Worm (Caenorhabditis elegans) whole organism, late embryonic: ENCODE data around the gene T07F8.1.

Experiments
- C08G9.2 ChIP-seq: sonication (generic microtip); optimal IDR thresholded peaks from 2 replicates; lab custom pipeline; 2016; ENCODE audit warnings: mild to moderate bottlenecking, missing genetic modification characterization, moderate library complexity, missing compliant biosample characterization
- F13H6.1 ChIP-seq: sonication (generic microtip); optimal IDR thresholded peaks from 2 replicates; lab custom pipeline; 2016; ENCODE audit warnings: missing genetic modification characterization, missing compliant biosample characterization
- K09A11.1 ChIP-seq: sonication (generic microtip); optimal IDR thresholded peaks from 2 replicates; lab custom pipeline; 2017; ENCODE audit warnings: antibody characterized with exemption, mild to moderate bottlenecking, missing genetic modification characterization, missing compliant biosample characterization; ENCODE audit not compliant: insufficient read depth
- T23F11.4 ChIP-seq: fragments of 200-800 bp; sonication (Bioruptor generic); optimal IDR thresholded peaks from 2 replicates; lab custom pipeline; 2018; ENCODE audit warnings: mild to moderate bottlenecking, missing genetic modification characterization, missing compliant biosample characterization
- Y22D7AL.16 ChIP-seq: sonication (generic microtip); optimal IDR thresholded peaks from 2 replicates; lab custom pipeline; 2016; ENCODE audit warnings: missing genetic modification characterization, missing compliant biosample characterization
- ahr-1 ChIP-seq: sonication (generic microtip); optimal IDR thresholded peaks from 2 replicates; lab custom pipeline; 2016; ENCODE audit warnings: missing genetic modification characterization, missing compliant biosample characterization
- ama-1 ChIP-seq: fragments of 150-350 bp; optimal IDR thresholded peaks from 2 replicates; lab custom pipeline; 2014
- ceh-14 ChIP-seq: sonication (generic microtip); optimal IDR thresholded peaks from 2 replicates; lab custom pipeline; 2016; ENCODE audit warnings: missing genotype, missing genetic modification characterization, missing compliant biosample characterization
- ceh-18 ChIP-seq: sonication (generic microtip); optimal IDR thresholded peaks from 2 replicates; lab custom pipeline; 2016; ENCODE audit warnings: missing genetic modification characterization, missing compliant biosample characterization
- ceh-19 ChIP-seq: fragments of 200-800 bp; sonication (Bioruptor generic); optimal IDR thresholded peaks from 2 replicates; lab custom pipeline; 2018; ENCODE audit warnings: mild to moderate bottlenecking, missing genetic modification characterization, missing compliant biosample characterization
- ceh-2 ChIP-seq: sonication (generic microtip); optimal IDR thresholded peaks from 2 replicates; lab custom pipeline; 2016; ENCODE audit warnings: missing genotype, missing genetic modification characterization, missing compliant biosample characterization
- ceh-22 ChIP-seq: sonication (generic microtip); optimal IDR thresholded peaks from 2 replicates; lab custom pipeline; 2017; ENCODE audit warnings: missing biosample characterization, missing genetic modification characterization
- ceh-24 ChIP-seq: sonication (generic microtip); optimal IDR thresholded peaks from 2 replicates; lab custom pipeline; 2016; ENCODE audit warnings: mild to moderate bottlenecking, missing genetic modification characterization, missing compliant biosample characterization
- ceh-30 ChIP-seq: fragments of 150-350 bp; optimal IDR thresholded peaks from 2 replicates; lab custom pipeline; 2014; ENCODE audit warnings: missing biosample characterization, missing genetic modification characterization
- ceh-31 ChIP-seq: sonication (generic microtip); optimal IDR thresholded peaks from 2 replicates; lab custom pipeline; 2016; ENCODE audit warnings: missing genetic modification characterization, missing compliant biosample characterization
- ceh-34 ChIP-seq: sonication (generic microtip); optimal IDR thresholded peaks from 2 replicates; lab custom pipeline; 2016; ENCODE audit warnings: mild to moderate bottlenecking, missing genetic modification characterization, missing compliant biosample characterization
- ceh-45 ChIP-seq: fragments of 200-800 bp; sonication (Bioruptor generic); IDR thresholded peaks from 2 replicates; pipeline ENCODE4 v1.3.6; 2022; ENCODE audit warnings: missing genetic modification reagents, missing genetic modification characterization, missing compliant biosample characterization
- ceh-9 ChIP-seq: sonication (generic microtip); optimal IDR thresholded peaks from 2 replicates; lab custom pipeline; 2016; ENCODE audit warnings: mild to moderate bottlenecking, missing genetic modification characterization, inconsistent platforms, missing compliant biosample characterization
- dve-1 ChIP-seq: sonication (generic microtip); optimal IDR thresholded peaks from 2 replicates; lab custom pipeline; 2017; ENCODE audit warnings: antibody characterized with exemption, mild to moderate bottlenecking, missing genetic modification characterization, missing compliant biosample characterization
- elt-2 ChIP-seq: sonication (generic microtip); optimal IDR thresholded peaks from 2 replicates; lab custom pipeline; 2016; ENCODE audit warnings: missing genetic modification reagents, missing genetic modification characterization, missing compliant biosample characterization
- elt-4 ChIP-seq: sonication (generic microtip); optimal IDR thresholded peaks from 2 replicates; lab custom pipeline; 2016; ENCODE audit warnings: missing genetic modification characterization, missing compliant biosample characterization
- ets-4 ChIP-seq: sonication (generic microtip); optimal IDR thresholded peaks from 2 replicates; lab custom pipeline; 2016; ENCODE audit warnings: missing genetic modification characterization, missing compliant biosample characterization
- fax-1 ChIP-seq: sonication (generic microtip); optimal IDR thresholded peaks from 2 replicates; lab custom pipeline; 2016; ENCODE audit warnings: missing genotype, missing genetic modification characterization, missing compliant biosample characterization
- fkh-10 ChIP-seq: fragments of 150-350 bp; optimal IDR thresholded peaks from 2 replicates; lab custom pipeline; 2014; ENCODE audit warnings: missing biosample characterization, missing genetic modification reagents, missing genetic modification characterization
- gmeb-2 ChIP-seq: sonication (generic microtip); optimal IDR thresholded peaks from 2 replicates; lab custom pipeline; 2016; ENCODE audit warnings: missing genetic modification characterization, inconsistent platforms, missing compliant biosample characterization
- hlh-13 ChIP-seq: fragments of 200-800 bp; sonication (Bioruptor generic); optimal IDR thresholded peaks from 2 replicates; lab custom pipeline; 2018; ENCODE audit warnings: mild to moderate bottlenecking, missing genetic modification characterization, missing compliant biosample characterization
- hlh-30 ChIP-seq: sonication (generic microtip); optimal IDR thresholded peaks from 2 replicates; lab custom pipeline; 2017; ENCODE audit warnings: antibody characterized with exemption, missing genetic modification characterization, missing compliant biosample characterization; ENCODE audit not compliant: insufficient read depth
- hlh-6 ChIP-seq: sonication (generic microtip); optimal IDR thresholded peaks from 2 replicates; lab custom pipeline; 2016; ENCODE audit warnings: missing genotype, missing genetic modification characterization, missing compliant biosample characterization
- hlh-8 ChIP-seq: sonication (generic microtip); optimal IDR thresholded peaks from 2 replicates; lab custom pipeline; 2016; ENCODE audit warnings: missing genotype, missing genetic modification characterization, missing compliant biosample characterization
- madf-2 ChIP-seq: sonication (generic microtip); optimal IDR thresholded peaks from 2 replicates; lab custom pipeline; 2017; ENCODE audit warnings: missing genetic modification characterization, missing compliant biosample characterization
- nfya-1 ChIP-seq: sonication (generic microtip); optimal IDR thresholded peaks from 2 replicates; lab custom pipeline; 2017; ENCODE audit warnings: missing genetic modification characterization, mild to moderate bottlenecking, missing compliant biosample characterization, antibody characterized with exemption, moderate library complexity
- nhr-11 ChIP-seq: fragments of 150-350 bp; optimal IDR thresholded peaks from 2 replicates; lab custom pipeline; 2014; ENCODE audit warnings: missing biosample characterization, missing genetic modification characterization
- npax-4 ChIP-seq: sonication (generic microtip); optimal IDR thresholded peaks from 2 replicates; lab custom pipeline; 2016; ENCODE audit warnings: missing genetic modification characterization, missing compliant biosample characterization
- pag-3 ChIP-seq: sonication (generic microtip); optimal IDR thresholded peaks from 2 replicates; lab custom pipeline; 2016; ENCODE audit warnings: missing compliant biosample characterization, missing genetic modification characterization, borderline replicate concordance
- pat-9 ChIP-seq: fragments of 200-800 bp; sonication (Bioruptor generic); optimal IDR thresholded peaks from 2 replicates; lab custom pipeline; 2018; ENCODE audit warnings: mild to moderate bottlenecking, missing genetic modification characterization, moderate library complexity, missing compliant biosample characterization
- pax-1 ChIP-seq: fragments of 150-350 bp; optimal IDR thresholded peaks from 2 replicates; lab custom pipeline; 2014; ENCODE audit warnings: missing biosample characterization, missing genetic modification characterization
- pros-1 ChIP-seq: fragments of 150-350 bp; optimal IDR thresholded peaks from 2 replicates; lab custom pipeline; 2014; ENCODE audit warnings: missing biosample characterization, missing genetic modification reagents, missing genetic modification characterization
- ref-2 ChIP-seq: sonication (generic microtip); optimal IDR thresholded peaks from 2 replicates; lab custom pipeline; 2016; ENCODE audit warnings: missing genetic modification characterization, missing compliant biosample characterization
- rnt-1 ChIP-seq: sonication (generic microtip); optimal IDR thresholded peaks from 2 replicates; lab custom pipeline; 2016; ENCODE audit warnings: missing genetic modification characterization, missing compliant biosample characterization
- sdc-2 ChIP-seq: sonication (generic microtip); optimal IDR thresholded peaks from 2 replicates; lab custom pipeline; 2016; ENCODE audit warnings: missing genotype, missing genetic modification characterization, missing compliant biosample characterization
- sox-4 ChIP-seq: sonication (generic microtip); optimal IDR thresholded peaks from 2 replicates; lab custom pipeline; 2017; ENCODE audit warnings: mild to moderate bottlenecking, missing genetic modification characterization, inconsistent platforms, missing compliant biosample characterization
- syd-9 ChIP-seq: sonication (generic microtip); optimal IDR thresholded peaks from 2 replicates; lab custom pipeline; 2016; ENCODE audit warnings: mild to moderate bottlenecking, missing genetic modification characterization, moderate library complexity, missing compliant biosample characterization
- tbx-2 ChIP-seq: sonication (generic microtip); optimal IDR thresholded peaks from 2 replicates; lab custom pipeline; 2016; ENCODE audit warnings: missing genetic modification characterization, missing compliant biosample characterization
- unc-3 ChIP-seq, 2 experiments: fragments of 200-800 bp in 1 of 2; sonication (Bioruptor generic) in 1 of 2; sonication (generic microtip) in 1 of 2; conservative IDR thresholded peaks in 1 of 2; optimal IDR thresholded peaks in 1 of 2; 2 replicates each; pipeline versions ENCODE4 v1.3.6 to Lab custom; 2016 to 2022; ENCODE audit warnings: missing compliant biosample characterization in 2 of 2, missing genetic modification characterization in 2 of 2, missing genetic modification reagents in 1 of 2
- unc-42 ChIP-seq: sonication (generic microtip); optimal IDR thresholded peaks from 2 replicates; lab custom pipeline; 2016; ENCODE audit warnings: missing genotype, missing genetic modification characterization, missing compliant biosample characterization
- zip-5 ChIP-seq: sonication (generic microtip); optimal IDR thresholded peaks from 2 replicates; lab custom pipeline; 2016; ENCODE audit warnings: missing genetic modification characterization, missing compliant biosample characterization

Gene T07F8.1

ce11 chrII:7151969-7152631 is 3.9 kb downstream of the T07F8.1 start, which contains the start of gene fust-1 (continued):
- TF ChIP-seq ref-2 (tag; lab: Kevin White, UChicago) (peak; percentile 73), ceh-31 (tag; lab: Kevin White, UChicago) (peak; percentile 76), gmeb-2 (peak; percentile 69), hlh-6 (tag; lab: Kevin White, UChicago) (peak; percentile 9), syd-9 (tag; lab: Kevin White, UChicago) (peak; percentile 55), elt-2 (tag; lab: Kevin White, UChicago) (peak; percentile 80), ceh-2 (peak; percentile 62), ceh-22 (no peak), ets-4 (tag; lab: Kevin White, UChicago) (peak; percentile 64), fkh-10 (no peak), sox-4 (tag; lab: Kevin White, UChicago) (peak; percentile 58), unc-3 (GFP tag; conservative IDR thresholded peaks at IDR 0.05; lab: Robert Waterston, UW) (no peak; the same call in 1 of the 2 replicates), unc-3 (tag; optimal IDR thresholded peaks at IDR 0.05; lab: Kevin White, UChicago) (peak; percentile 26), pag-3 (tag; lab: Kevin White, UChicago) (no peak), ceh-45 (GFP tag; lab: Robert Waterston, UW) (0 out of 2 replicates have a peak, but pooled peaks have one; percentile 40), C08G9.2 (tag; lab: Kevin White, UChicago) (peak; percentile 57), pros-1 (tag; lab: Kevin White, UChicago) (peak; percentile 60), tbx-2 (tag; lab: Kevin White, UChicago) (peak; percentile 78), ama-1 (lab: Kevin White, UChicago) (no peak), pat-9 (tag; lab: Kevin White, UChicago) (peak; percentile 67), ceh-14 (tag; lab: Kevin White, UChicago) (peak; percentile 73), hlh-30 (tag; lab: Kevin White, UChicago) (peak; percentile 58), rnt-1 (tag; lab: Kevin White, UChicago) (peak; percentile 76), ceh-19 (GFP tag; lab: Kevin White, UChicago) (peak; percentile 42), hlh-13 (no peak), ceh-34 (tag; lab: Kevin White, UChicago) (peak; percentile 76), nhr-11 (tag; lab: Kevin White, UChicago) (no peak), dve-1 (tag; lab: Kevin White, UChicago) (peak; percentile 80), ahr-1 (no peak), sdc-2 (tag; lab: Kevin White, UChicago) (peak; percentile 30), ceh-9 (no peak), elt-4 (no peak), zip-5 (tag; lab: Kevin White, UChicago) (peak; percentile 23), ceh-18 (tag; lab: Kevin White, UChicago) (peak; percentile 78), ceh-24 (tag; lab: Kevin White, UChicago) (no peak), hlh-8 (tag; lab: Kevin White, UChicago) (peak; percentile 58), ceh-30 (peak; percentile 34), Y22D7AL.16 (peak; percentile 47), T23F11.4 (peak; percentile 55), K09A11.1 (peak; percentile 51), nfya-1 (tag; lab: Kevin White, UChicago) (peak; percentile 86), fax-1 (tag; lab: Kevin White, UChicago) (peak; percentile 40), unc-42 (tag; lab: Kevin White, UChicago) (peak; percentile 75), madf-2 (peak; percentile 74), F13H6.1 (tag; lab: Kevin White, UChicago) (peak; percentile 6), pax-1 (peak; percentile 64), npax-4 (tag; lab: Kevin White, UChicago) (peak; percentile 10)
- TF ChIP-seq, all 69 proteins: peak for 49
